Fruit fly (Drosophila melanogaster) whole organism, embryonic: Measurements from ENCODE around the gene CG17187.

ENCODE experiments used
- Atf-2 ChIP-seq: fragments of 200-800 bp; sonication (Bioruptor generic); optimal IDR thresholded peaks from 2 replicates; lab custom pipeline; 2016; ENCODE audit warnings: missing biosample characterization, missing genetic modification characterization
- C15 ChIP-seq: fragments of 200-800 bp; sonication (Bioruptor generic); IDR thresholded peaks from 3 replicates; pipeline ENCODE4 v1.3.6; 2022; ENCODE audit warnings: missing biosample characterization, missing genetic modification characterization
- CG10431 ChIP-seq: fragments of 200-800 bp; sonication (Bioruptor generic); optimal IDR thresholded peaks from 3 replicates; lab custom pipeline; 2018; ENCODE audit warnings: missing biosample characterization, mild to moderate bottlenecking, missing genetic modification characterization
- CG10543 ChIP-seq: fragments of 200-800 bp; sonication (Bioruptor generic); optimal IDR thresholded peaks from 3 replicates; lab custom pipeline; 2017; ENCODE audit warnings: missing biosample characterization, mild to moderate bottlenecking, missing genetic modification characterization, moderate library complexity
- CG14014 ChIP-seq: fragments of 200-800 bp; sonication (Bioruptor generic); IDR thresholded peaks from 2 replicates; pipeline ENCODE4 v1.3.6; 2022; ENCODE audit warnings: missing biosample characterization, missing genetic modification characterization
- CG17612 ChIP-seq: fragments of 200-800 bp; sonication (Bioruptor generic); IDR thresholded peaks from 2 replicates; pipeline ENCODE4 v1.3.6; 2022; ENCODE audit warnings: missing biosample characterization, missing genetic modification characterization
- CG1832 ChIP-seq: fragments of 200-800 bp; sonication (Bioruptor generic); optimal IDR thresholded peaks from 2 replicates; lab custom pipeline; 2017; ENCODE audit warnings: missing biosample characterization, mild to moderate bottlenecking, missing genetic modification characterization, inconsistent platforms
- CG30020 ChIP-seq: fragments of 200-800 bp; optimal IDR thresholded peaks from 2 replicates; lab custom pipeline; 2019; ENCODE audit warnings: missing biosample characterization, mild to moderate bottlenecking, missing genetic modification characterization, moderate library complexity
- CG33213 ChIP-seq: fragments of 200-800 bp; sonication (Bioruptor generic); optimal IDR thresholded peaks from 3 replicates; lab custom pipeline; 2016; ENCODE audit warnings: missing biosample characterization, missing genetic modification characterization
- CG33557 ChIP-seq: fragments of 200-800 bp; sonication (Bioruptor generic); optimal IDR thresholded peaks from 2 replicates; lab custom pipeline; 2019; ENCODE audit warnings: missing biosample characterization, mild to moderate bottlenecking, missing genetic modification characterization, moderate library complexity
- CG4282 ChIP-seq: fragments of 200-800 bp; sonication (Bioruptor generic); optimal IDR thresholded peaks from 2 replicates; lab custom pipeline; 2016; ENCODE audit warnings: missing biosample characterization, missing genetic modification characterization
- CG4404 ChIP-seq: fragments of 200-800 bp; sonication (Bioruptor generic); IDR thresholded peaks from 2 replicates; pipeline ENCODE4 v1.3.6; 2022; ENCODE audit warnings: missing biosample characterization, missing genetic modification characterization
- CG7271 ChIP-seq: fragments of 200-800 bp; sonication (Bioruptor generic); optimal IDR thresholded peaks from 2 replicates; lab custom pipeline; 2018; ENCODE audit warnings: missing biosample characterization, mild to moderate bottlenecking, missing genetic modification characterization, moderate library complexity
- CG7745 ChIP-seq: fragments of 200-800 bp; sonication (Bioruptor generic); optimal IDR thresholded peaks from 2 replicates; lab custom pipeline; 2018; ENCODE audit warnings: missing biosample characterization, mild to moderate bottlenecking, missing genetic modification characterization, moderate library complexity
- CG7786 ChIP-seq: fragments of 200-800 bp; sonication (Bioruptor generic); optimal IDR thresholded peaks from 2 replicates; lab custom pipeline; 2016; ENCODE audit warnings: missing biosample characterization, missing genetic modification characterization
- CG8290 ChIP-seq, 3 experiments: fragments of 200-800 bp; sonication (Bioruptor generic); optimal IDR thresholded peaks; 2 replicates each; lab custom pipeline; 2016 to 2019; ENCODE audit warnings: missing biosample characterization in 3 of 3, missing genetic modification characterization in 3 of 3, mild to moderate bottlenecking in 2 of 3, moderate library complexity in 1 of 3
- CG8388 ChIP-seq: fragments of 200-800 bp; sonication (Bioruptor generic); optimal IDR thresholded peaks from 2 replicates; lab custom pipeline; 2019; ENCODE audit warnings: missing biosample characterization, mild to moderate bottlenecking, missing genetic modification characterization, moderate library complexity
- D19A ChIP-seq: fragments of 200-800 bp; optimal IDR thresholded peaks from 3 replicates; lab custom pipeline; 2019; ENCODE audit warnings: missing biosample characterization, mild to moderate bottlenecking, missing genetic modification characterization, moderate library complexity
- Doc2 ChIP-seq: fragments of 200-800 bp; sonication (Bioruptor generic); IDR thresholded peaks from 2 replicates; pipeline ENCODE4 v1.3.6; 2022; ENCODE audit warnings: missing biosample characterization, missing genetic modification characterization
- Drgx ChIP-seq: fragments of 200-800 bp; sonication (Bioruptor generic); IDR thresholded peaks from 2 replicates; pipeline ENCODE4 v1.3.6; 2022; ENCODE audit warnings: missing biosample characterization, missing genetic modification characterization
- Hand ChIP-seq: fragments of 200-800 bp; sonication (Bioruptor generic); optimal IDR thresholded peaks from 2 replicates; lab custom pipeline; 2017; ENCODE audit warnings: mild to moderate bottlenecking, missing biosample characterization, missing genetic modification reagents, missing genetic modification characterization
- Hr51 ChIP-seq, 2 experiments: fragments of 200-800 bp; sonication (Bioruptor generic); optimal IDR thresholded peaks; 2 replicates in 1 of 2; 3 replicates in 1 of 2; lab custom pipeline; 2016 to 2018; ENCODE audit warnings: missing biosample characterization in 2 of 2, missing genetic modification characterization in 2 of 2, mild to moderate bottlenecking in 1 of 2, moderate library complexity in 1 of 2
- Kr ChIP-seq: fragments of 200-800 bp; sonication (Bioruptor generic); optimal IDR thresholded peaks from 2 replicates; lab custom pipeline; 2017; ENCODE audit warnings: missing biosample characterization, mild to moderate bottlenecking, missing genetic modification characterization
- Mad ChIP-seq: fragments of 200-800 bp; sonication (Bioruptor generic); optimal IDR thresholded peaks from 2 replicates; lab custom pipeline; 2016; ENCODE audit warnings: missing biosample characterization, missing genetic modification characterization
- Myb ChIP-seq: fragments of 200-800 bp; sonication (Bioruptor generic); optimal IDR thresholded peaks from 2 replicates; lab custom pipeline; 2016; ENCODE audit warnings: missing biosample characterization, missing genetic modification characterization
- Nf-YC ChIP-seq: fragments of 200-800 bp; optimal IDR thresholded peaks from 3 replicates; lab custom pipeline; 2019; ENCODE audit warnings: missing biosample characterization, mild to moderate bottlenecking, missing genetic modification characterization, moderate library complexity
- Tbp ChIP-seq: fragments of >200 bp; optimal IDR thresholded peaks from 2 replicates; lab custom pipeline; 2018; ENCODE audit warnings: missing biosample characterization, missing genetic modification characterization
- Vsx1 ChIP-seq: fragments of 200-800 bp; sonication (Bioruptor generic); optimal IDR thresholded peaks from 2 replicates; lab custom pipeline; 2017; ENCODE audit warnings: missing biosample characterization, mild to moderate bottlenecking, missing genetic modification characterization, missing genetic modification reagents
- ap ChIP-seq: fragments of 200-800 bp; sonication (Bioruptor generic); IDR thresholded peaks from 2 replicates; pipeline ENCODE4 v1.3.6; 2022; ENCODE audit warnings: missing biosample characterization, missing genetic modification characterization
- bowl ChIP-seq: fragments of 200-800 bp; sonication (Bioruptor generic); IDR thresholded peaks from 2 replicates; pipeline ENCODE4 v1.3.6; 2022; ENCODE audit warnings: missing biosample characterization, missing genetic modification characterization
- chinmo ChIP-seq: fragments of 200-800 bp; sonication (Bioruptor generic); IDR thresholded peaks from 4 replicates; pipeline ENCODE4 v1.3.6; 2022; ENCODE audit warnings: missing biosample characterization, missing genetic modification characterization; ENCODE audit not compliant: partially characterized antibody
- chn ChIP-seq: fragments of 200-800 bp; sonication (Bioruptor generic); optimal IDR thresholded peaks from 2 replicates; lab custom pipeline; 2016; ENCODE audit warnings: missing biosample characterization, missing genetic modification characterization
- corto ChIP-seq: fragments of 200-800 bp; sonication (Bioruptor generic); optimal IDR thresholded peaks from 2 replicates; lab custom pipeline; 2016; ENCODE audit warnings: missing biosample characterization, mild to moderate bottlenecking, missing genetic modification characterization, moderate library complexity
- dm ChIP-seq: fragments of 200-800 bp; sonication (Bioruptor generic); optimal IDR thresholded peaks from 3 replicates; lab custom pipeline; 2016; ENCODE audit warnings: missing biosample characterization, missing genetic modification characterization
- gce ChIP-seq: fragments of 200-800 bp; sonication (Bioruptor generic); IDR thresholded peaks from 3 replicates; pipeline ENCODE4 v1.3.6; 2022; ENCODE audit warnings: missing biosample characterization, missing genetic modification characterization
- ind ChIP-seq: fragments of 200-800 bp; sonication (Bioruptor generic); optimal IDR thresholded peaks from 3 replicates; lab custom pipeline; 2016; ENCODE audit warnings: missing biosample characterization, missing genetic modification characterization
- insv ChIP-seq, 2 experiments: fragments of 200-800 bp; sonication (Bioruptor generic); optimal IDR thresholded peaks; 3 replicates each; lab custom pipeline; 2016 to 2018; ENCODE audit warnings: missing biosample characterization in 2 of 2, missing genetic modification characterization in 2 of 2
- jumu ChIP-seq: fragments of 200-800 bp; sonication (Bioruptor generic); optimal IDR thresholded peaks from 3 replicates; lab custom pipeline; 2016; ENCODE audit warnings: missing biosample characterization, missing genetic modification characterization
- knrl ChIP-seq: fragments of 200-800 bp; sonication (Bioruptor generic); IDR thresholded peaks from 3 replicates; pipeline ENCODE4 v1.3.6; 2022; ENCODE audit warnings: missing biosample characterization, missing genetic modification characterization; ENCODE audit not compliant: partially characterized antibody
- mirr ChIP-seq: fragments of 200-800 bp; sonication (Bioruptor generic); optimal IDR thresholded peaks from 3 replicates; lab custom pipeline; 2018; ENCODE audit warnings: missing biosample characterization, mild to moderate bottlenecking, missing genetic modification characterization
- odd ChIP-seq: fragments of 200-800 bp; sonication (Bioruptor generic); optimal IDR thresholded peaks from 2 replicates; lab custom pipeline; 2017; ENCODE audit warnings: missing biosample characterization, mild to moderate bottlenecking, missing genetic modification characterization
- psq ChIP-seq: fragments of 200-800 bp; sonication (Bioruptor generic); optimal IDR thresholded peaks from 2 replicates; lab custom pipeline; 2017; ENCODE audit warnings: missing biosample characterization, missing genetic modification characterization
- pzg ChIP-seq: fragments of 200-800 bp; sonication (Bioruptor generic); optimal IDR thresholded peaks from 3 replicates; lab custom pipeline; 2018; ENCODE audit warnings: missing biosample characterization, mild to moderate bottlenecking, missing genetic modification characterization, moderate library complexity
- run ChIP-seq: fragments of 200-800 bp; sonication (Bioruptor generic); optimal IDR thresholded peaks from 3 replicates; lab custom pipeline; 2018; ENCODE audit warnings: missing biosample characterization, mild to moderate bottlenecking, missing genetic modification characterization
- slbo ChIP-seq: fragments of 200-800 bp; sonication (Bioruptor generic); IDR thresholded peaks from 2 replicates; pipeline ENCODE4 v1.3.6; 2022; ENCODE audit warnings: missing biosample characterization, missing genetic modification characterization
- sna ChIP-seq: fragments of 200-800 bp; sonication (Bioruptor generic); IDR thresholded peaks from 2 replicates; pipeline ENCODE4 v1.3.6; 2022; ENCODE audit warnings: missing biosample characterization, missing genetic modification characterization; ENCODE audit not compliant: partially characterized antibody
- toy ChIP-seq: fragments of 200-800 bp; sonication (Bioruptor generic); IDR thresholded peaks from 2 replicates; pipeline ENCODE4 v1.3.6; 2022; ENCODE audit warnings: missing biosample characterization, missing genetic modification characterization
- unc-4 ChIP-seq: fragments of 200-800 bp; sonication (Bioruptor generic); IDR thresholded peaks from 2 replicates; pipeline ENCODE4 v1.3.6; 2022; ENCODE audit warnings: missing biosample characterization, missing genetic modification characterization; ENCODE audit not compliant: partially characterized antibody
- vfl ChIP-seq: fragments of 200-800 bp; sonication (Bioruptor generic); optimal IDR thresholded peaks from 2 replicates; lab custom pipeline; 2016; ENCODE audit warnings: missing biosample characterization, missing genetic modification characterization

CG17187 gene

dm6 chr3R:11209801-11210402 is 21.8 kb downstream of the CG17187 start, which contains the start of the genes SdhC and Tctp (continued):
- TF ChIP-seq CG10431 (GFP tag; lab: Kevin White, UChicago), result peak; percentile 9
- 0 out of 2 replicates have a peak, but pooled peaks have one; percentile 7 for TF ChIP-seq Drgx (GFP tag; lab: Robert Waterston, UW)
- peak; percentile 48; the same call in 2 of the 3 replicates for TF ChIP-seq knrl (GFP tag; lab: Robert Waterston, UW)
- peak; percentile 24 for TF ChIP-seq Vsx1 (GFP tag; lab: Kevin White, UChicago)
- TF ChIP-seq run (tag; lab: Kevin White, UChicago), result peak; percentile 41
- TF ChIP-seq psq (GFP tag; lab: Kevin White, UChicago), result no peak
- TF ChIP-seq CG4404 (GFP tag; lab: Robert Waterston, UW), result no peak
- no peak for TF ChIP-seq CG33557
- no peak for TF ChIP-seq vfl (GFP tag; lab: Kevin White, UChicago)
- no peak for TF ChIP-seq chinmo (GFP tag; lab: Robert Waterston, UW)
- no peak for TF ChIP-seq gce (GFP tag; lab: Robert Waterston, UW)
- peak; percentile 6 for TF ChIP-seq D19A (tag; lab: Kevin White, UChicago)
- TF ChIP-seq toy (GFP tag; lab: Robert Waterston, UW), result no peak
- TF ChIP-seq Nf-YC (tag; lab: Kevin White, UChicago), result peak; percentile 70
- peak; percentile 15 for TF ChIP-seq CG8388 (GFP tag; lab: Kevin White, UChicago)
- no peak for TF ChIP-seq Doc2 (GFP tag; lab: Robert Waterston, UW)
- peak; percentile 64 for TF ChIP-seq CG30020 (tag; lab: Kevin White, UChicago)
- TF ChIP-seq sna, result 0 out of 2 replicates have a peak, but pooled peaks have one; percentile 4
- TF ChIP-seq ap (GFP tag; lab: Robert Waterston, UW), result no peak
- TF ChIP-seq CG14014, result no peak
- TF ChIP-seq Atf-2 (GFP tag; lab: Kevin White, UChicago), result peak; percentile 6
- TF ChIP-seq CG8290 (GFP tag; optimal IDR thresholded peaks at IDR 0.05; lab: Kevin White, UChicago), result peak; percentile 28
- TF ChIP-seq CG8290 (tag; optimal IDR thresholded peaks at IDR 0.05; lab: Kevin White, UChicago), result peak in 1 of 2 experiments; percentile 71
- TF ChIP-seq Kr, result no peak
- peak; percentile 74 for TF ChIP-seq pzg (GFP tag; lab: Kevin White, UChicago)
- no peak for TF ChIP-seq CG7745
- TF ChIP-seq slbo (GFP tag; lab: Robert Waterston, UW), result peak; percentile 24; the same call in 1 of the 2 replicates
- no peak for TF ChIP-seq CG17612
- peak; percentile 37 for TF ChIP-seq ind
- no peak for TF ChIP-seq CG1832
- TF ChIP-seq corto (GFP tag; lab: Kevin White, UChicago), result no peak
- peak; percentile 79 for TF ChIP-seq CG10543 (GFP tag; lab: Kevin White, UChicago)
- TF ChIP-seq Tbp (GFP tag; lab: Kevin White, UChicago), result no peak
- peak; percentile 19 for TF ChIP-seq CG33213 (GFP tag; lab: Kevin White, UChicago)
- peak; percentile 25 for TF ChIP-seq jumu
- TF ChIP-seq insv (GFP tag; optimal IDR thresholded peaks at IDR 0.05; lab: Kevin White, UChicago), result peak in 1 of 2 experiments; percentile 15
- no peak for TF ChIP-seq CG7786 (GFP tag; lab: Kevin White, UChicago)
- TF ChIP-seq CG4282 (GFP tag; lab: Kevin White, UChicago), result no peak
- TF ChIP-seq Hand (GFP tag; lab: Kevin White, UChicago), result no peak
- 0 out of 2 replicates have a peak, but pooled peaks have one; percentile 51 for TF ChIP-seq unc-4
- no peak for TF ChIP-seq C15 (GFP tag; lab: Robert Waterston, UW)
- TF ChIP-seq Myb (GFP tag; lab: Kevin White, UChicago), result no peak
- TF ChIP-seq Mad (GFP tag; lab: Kevin White, UChicago), result peak; percentile 20
- TF ChIP-seq chn (GFP tag; lab: Kevin White, UChicago), result no peak
- peak; percentile 26 for TF ChIP-seq CG7271 (tag; lab: Kevin White, UChicago)
- TF ChIP-seq Hr51 (GFP tag; optimal IDR thresholded peaks at IDR 0.05; lab: Kevin White, UChicago), result peak; percentile 17 to 60
- TF ChIP-seq odd (GFP tag; lab: Kevin White, UChicago), result peak; percentile 5
- peak; percentile 68 for TF ChIP-seq dm (GFP tag; lab: Kevin White, UChicago)
- TF ChIP-seq mirr, result peak; percentile 27
- no peak for TF ChIP-seq bowl (GFP tag; lab: Robert Waterston, UW)
